Worm (Caenorhabditis elegans) whole organism, L2 larva: ENCODE data around the gene cuc-1.
A peak's percentile ranks its signal among the peaks of the same experiment; 100 is the strongest.

Experiments used
- C34F6.9 ChIP-seq: fragments of 150-350 bp; optimal IDR thresholded peaks from 2 replicates; lab custom pipeline; 2014; ENCODE audit warnings: missing biosample characterization, missing genetic modification characterization
- F13H6.1 ChIP-seq: sonication (generic microtip); optimal IDR thresholded peaks from 2 replicates; lab custom pipeline; 2016; ENCODE audit warnings: missing genetic modification characterization, missing compliant biosample characterization
- R02D3.7 ChIP-seq: fragments of 150-350 bp; optimal IDR thresholded peaks from 2 replicates; lab custom pipeline; 2014; ENCODE audit warnings: missing biosample characterization, missing genetic modification characterization
- Y55F3AM.14 ChIP-seq: fragments of 200-800 bp; sonication (Bioruptor generic); optimal IDR thresholded peaks from 2 replicates; lab custom pipeline; 2018; ENCODE audit warnings: mild to moderate bottlenecking, missing genetic modification characterization, missing compliant biosample characterization
- aly-2 ChIP-seq: fragments of 150-350 bp; optimal IDR thresholded peaks from 2 replicates; lab custom pipeline; 2014; ENCODE audit warnings: missing biosample characterization, missing genetic modification characterization
- blmp-1 ChIP-seq: sonication (generic microtip); optimal IDR thresholded peaks from 2 replicates; lab custom pipeline; 2017; ENCODE audit warnings: missing genetic modification characterization, mild to moderate bottlenecking, missing compliant biosample characterization, antibody characterized with exemption, moderate library complexity; ENCODE audit not compliant: insufficient read depth
- ceh-16 ChIP-seq: fragments of 150-350 bp; optimal IDR thresholded peaks from 2 replicates; lab custom pipeline; 2014; ENCODE audit warnings: missing biosample characterization, missing genetic modification characterization
- ceh-82 ChIP-seq: fragments of 150-350 bp; optimal IDR thresholded peaks from 2 replicates; lab custom pipeline; 2014; ENCODE audit warnings: missing biosample characterization, missing genetic modification characterization
- crh-2 ChIP-seq: sonication (generic microtip); optimal IDR thresholded peaks from 2 replicates; lab custom pipeline; 2017; ENCODE audit warnings: missing biosample characterization, missing genetic modification characterization
- dmd-4 ChIP-seq: sonication (generic microtip); optimal IDR thresholded peaks from 2 replicates; lab custom pipeline; 2017; ENCODE audit warnings: missing biosample characterization, missing genetic modification characterization
- egl-27 ChIP-seq: sonication (generic microtip); optimal IDR thresholded peaks from 3 replicates; lab custom pipeline; 2017; ENCODE audit warnings: missing biosample characterization, missing genetic modification reagents, missing genetic modification characterization
- elt-1 ChIP-seq: fragments of 150-350 bp; optimal IDR thresholded peaks from 2 replicates; lab custom pipeline; 2014; ENCODE audit warnings: missing biosample characterization, missing genetic modification characterization
- elt-3 ChIP-seq: sonication (generic microtip); optimal IDR thresholded peaks from 2 replicates; lab custom pipeline; 2017; ENCODE audit warnings: missing biosample characterization, missing genetic modification characterization
- fos-1 ChIP-seq: fragments of 150-350 bp; optimal IDR thresholded peaks from 2 replicates; lab custom pipeline; 2014; ENCODE audit warnings: missing biosample characterization, missing genetic modification characterization
- gmeb-1 ChIP-seq: fragments of 150-350 bp; optimal IDR thresholded peaks from 2 replicates; lab custom pipeline; 2014; ENCODE audit warnings: missing biosample characterization, missing genetic modification characterization
- lin-11 ChIP-seq: fragments of 150-350 bp; sonication (generic microtip); optimal IDR thresholded peaks from 2 replicates; lab custom pipeline; 2014; ENCODE audit warnings: missing biosample characterization, missing genetic modification characterization, inconsistent platforms, mixed read lengths
- lsy-2 ChIP-seq, 2 experiments: fragments of 150-350 bp in 1 of 2; sonication (generic microtip) in 1 of 2; optimal IDR thresholded peaks; 2 replicates each; lab custom pipeline; 2014 to 2017; ENCODE audit warnings: missing biosample characterization in 2 of 2, missing genetic modification characterization in 2 of 2
- mdl-1 ChIP-seq, 2 experiments: fragments of 150-350 bp in 1 of 2; sonication (generic microtip) in 1 of 2; optimal IDR thresholded peaks; 2 replicates each; lab custom pipeline; 2017; ENCODE audit warnings: missing biosample characterization in 2 of 2, missing genetic modification characterization in 2 of 2
- nhr-10 ChIP-seq: sonication (generic microtip); optimal IDR thresholded peaks from 2 replicates; lab custom pipeline; 2017; ENCODE audit warnings: missing biosample characterization, missing genetic modification characterization
- nhr-129 ChIP-seq: fragments of 150-350 bp; optimal IDR thresholded peaks from 2 replicates; lab custom pipeline; 2014; ENCODE audit warnings: missing biosample characterization, missing genetic modification characterization
- nhr-21 ChIP-seq: fragments of 150-350 bp; optimal IDR thresholded peaks from 2 replicates; lab custom pipeline; 2014; ENCODE audit warnings: missing biosample characterization, missing genetic modification characterization
- nhr-25 ChIP-seq: fragments of 150-350 bp; sonication (generic microtip); optimal IDR thresholded peaks from 3 replicates; lab custom pipeline; 2014; ENCODE audit warnings: missing biosample characterization, missing genetic modification characterization
- peb-1 ChIP-seq: fragments of 150-350 bp; optimal IDR thresholded peaks from 2 replicates; lab custom pipeline; 2014; ENCODE audit warnings: missing biosample characterization, missing genetic modification characterization
- sem-4 ChIP-seq: fragments of 150-350 bp; optimal IDR thresholded peaks from 2 replicates; lab custom pipeline; 2014; ENCODE audit warnings: missing biosample characterization, missing genetic modification reagents, missing genetic modification characterization
- sma-9 ChIP-seq, 2 experiments: fragments of 150-350 bp in 1 of 2; sonication (generic microtip) in 1 of 2; optimal IDR thresholded peaks; 2 replicates each; lab custom pipeline; 2014 to 2016; ENCODE audit warnings: missing genetic modification characterization in 2 of 2, mild to moderate bottlenecking in 1 of 2, missing biosample characterization in 1 of 2, missing compliant biosample characterization in 1 of 2, missing genetic modification reagents in 1 of 2, moderate library complexity in 1 of 2
- unc-55 ChIP-seq: fragments of 150-350 bp; sonication (generic microtip); optimal IDR thresholded peaks from 3 replicates; lab custom pipeline; 2014; ENCODE audit warnings: missing biosample characterization, missing genetic modification reagents, missing genetic modification characterization
- unc-62 ChIP-seq: fragments of 150-350 bp; optimal IDR thresholded peaks from 2 replicates; lab custom pipeline; 2014; ENCODE audit warnings: missing biosample characterization, missing genetic modification reagents, missing genetic modification characterization
- zag-1 ChIP-seq: fragments of 150-350 bp; optimal IDR thresholded peaks from 2 replicates; lab custom pipeline; 2014; ENCODE audit warnings: missing biosample characterization, missing genetic modification characterization

cuc-1 gene

ce11 chrIII:7823285-7823684, 37.5 kb downstream of the cuc-1 start:
- no peak for TF ChIP-seq F13H6.1 (tag; lab: Kevin White, UChicago)
- TF ChIP-seq nhr-129: no peak
- peak in 1 of 2 experiments; percentile 5 for TF ChIP-seq lsy-2 (tag; optimal IDR thresholded peaks at IDR 0.05; lab: Kevin White, UChicago)
- TF ChIP-seq, all 48 proteins: peak for 1

- TF ChIP-seq crh-2 (tag; lab: Kevin White, UChicago) (no peak), unc-55 (GFP tag; lab: Kevin White, UChicago) (peak; percentile 43), nhr-25 (tag; lab: Kevin White, UChicago) (no peak), lsy-2 (tag; optimal IDR thresholded peaks at IDR 0.05; lab: Kevin White, UChicago) (peak in 1 of 2 experiments; percentile 57), nhr-129 (peak; percentile 41), ceh-82 (tag; lab: Kevin White, UChicago) (no peak), nhr-21 (tag; lab: Kevin White, UChicago) (no peak), ceh-16 (no peak)
Measured at ce11 chrIII:7819866-7820265, 40.9 kb downstream of the cuc-1 start.

DNA sequence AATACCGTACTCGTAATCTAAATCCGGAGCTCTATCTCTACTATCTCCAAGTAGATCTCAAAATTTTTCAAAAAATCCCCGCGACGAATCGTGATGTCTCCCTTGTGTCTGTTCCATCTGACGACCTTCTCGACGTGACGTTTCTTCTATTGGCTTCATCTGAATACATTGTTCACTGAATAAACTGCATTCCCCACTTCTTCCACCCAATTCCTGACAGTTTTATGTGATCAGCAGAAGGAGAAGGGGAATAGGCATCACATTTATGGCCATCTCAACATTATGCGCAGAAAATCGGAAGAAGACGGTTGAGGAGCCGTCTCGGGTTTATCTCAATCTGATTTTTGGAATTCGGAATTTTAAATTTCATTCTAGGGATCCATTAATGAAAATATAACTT, 41.8 kb downstream of the cuc-1 start:
- no peak for TF ChIP-seq unc-62 (GFP tag; lab: Kevin White, UChicago)
- no peak for TF ChIP-seq C34F6.9 (tag; lab: Kevin White, UChicago)
- no peak for TF ChIP-seq lsy-2 (tag; optimal IDR thresholded peaks at IDR 0.05; lab: Kevin White, UChicago)
- no peak for TF ChIP-seq blmp-1
- no peak for TF ChIP-seq sma-9 (GFP tag; optimal IDR thresholded peaks at IDR 0.05; lab: Kevin White, UChicago)
- TF ChIP-seq sma-9 (tag; optimal IDR thresholded peaks at IDR 0.05; lab: Kevin White, UChicago): no peak
- no peak for TF ChIP-seq dmd-4 (tag; lab: Kevin White, UChicago)
- TF ChIP-seq lin-11 (tag; lab: Kevin White, UChicago): no peak
- TF ChIP-seq mdl-1 (tag; optimal IDR thresholded peaks at IDR 0.05; lab: Kevin White, UChicago): no peak
- no peak for TF ChIP-seq nhr-25 (tag; lab: Kevin White, UChicago)
- TF ChIP-seq unc-55 (GFP tag; lab: Kevin White, UChicago): no peak
- no peak for TF ChIP-seq elt-1 (tag; lab: Kevin White, UChicago)

- TF ChIP-seq nhr-129 (no peak), aly-2 (tag; lab: Kevin White, UChicago) (no peak), sem-4 (tag; lab: Kevin White, UChicago) (peak; percentile 100)
Measured at ce11 chrIII:7816463-7816862, 44.3 kb downstream of the cuc-1 start.

DNA sequence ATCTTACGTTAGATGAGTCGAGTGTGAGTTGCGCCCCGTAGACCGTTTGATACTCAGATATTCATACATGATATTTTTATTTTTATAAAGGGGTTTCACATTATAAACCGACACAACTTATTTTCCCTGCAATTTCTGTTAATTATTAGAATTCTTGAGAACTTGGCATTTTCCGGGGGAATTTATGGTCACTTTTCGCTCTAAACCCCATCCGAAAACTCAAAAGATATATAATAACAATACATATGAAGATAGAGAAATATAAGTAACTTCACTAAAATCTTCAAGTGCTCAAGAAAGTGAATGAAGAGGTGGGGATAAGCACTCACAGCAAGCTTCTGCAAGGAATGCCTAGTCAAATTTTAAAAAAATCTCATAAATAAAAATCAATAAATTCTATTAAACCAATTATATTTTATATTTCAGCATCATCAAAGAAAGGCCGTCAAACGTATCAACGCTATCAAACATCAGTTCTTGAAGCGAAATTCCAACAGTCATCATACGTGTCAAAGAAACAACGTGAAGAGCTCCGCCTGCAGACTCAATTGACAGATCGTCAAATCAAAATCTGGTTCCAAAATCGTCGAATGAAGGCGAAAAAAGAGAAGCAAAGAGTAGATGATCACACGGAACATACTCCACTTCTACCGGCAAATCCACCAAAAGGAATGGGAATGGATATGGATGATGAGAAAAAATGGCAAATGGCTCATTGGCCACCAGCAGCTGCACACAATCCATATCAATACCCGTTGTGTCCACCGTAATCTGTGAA, 45.0 kb downstream of the cuc-1 start:
- no peak for TF ChIP-seq zag-1 (tag; lab: Kevin White, UChicago)
- TF ChIP-seq nhr-25 (tag; lab: Kevin White, UChicago): no peak
- peak; percentile 100 for TF ChIP-seq sem-4 (tag; lab: Kevin White, UChicago)
- no peak for TF ChIP-seq lsy-2 (tag; optimal IDR thresholded peaks at IDR 0.05; lab: Kevin White, UChicago)

ce11 chrIII:7815056-7815366, 45.8 kb downstream of the cuc-1 start:
- no peak for TF ChIP-seq Y55F3AM.14 (GFP tag; lab: Kevin White, UChicago)
- no peak for TF ChIP-seq gmeb-1
- no peak for TF ChIP-seq blmp-1
- no peak for TF ChIP-seq peb-1 (tag; lab: Kevin White, UChicago)
- TF ChIP-seq egl-27: no peak
- no peak for TF ChIP-seq fos-1 (tag; lab: Kevin White, UChicago)
- no peak for TF ChIP-seq R02D3.7 (tag; lab: Kevin White, UChicago)
- TF ChIP-seq nhr-10 (tag; lab: Kevin White, UChicago): no peak
- no peak for TF ChIP-seq lsy-2 (tag; optimal IDR thresholded peaks at IDR 0.05; lab: Kevin White, UChicago)
- TF ChIP-seq nhr-25 (tag; lab: Kevin White, UChicago): no peak
- no peak for TF ChIP-seq ceh-16
- TF ChIP-seq elt-3 (tag; lab: Kevin White, UChicago): no peak
- TF ChIP-seq unc-55 (GFP tag; lab: Kevin White, UChicago): no peak
- no peak for TF ChIP-seq F13H6.1 (tag; lab: Kevin White, UChicago)
- TF ChIP-seq, all 48 proteins: peak for 0
